Fruit fly (Drosophila melanogaster): ENCODE results near the gene CG43673.

Gene CG43673

DNA sequence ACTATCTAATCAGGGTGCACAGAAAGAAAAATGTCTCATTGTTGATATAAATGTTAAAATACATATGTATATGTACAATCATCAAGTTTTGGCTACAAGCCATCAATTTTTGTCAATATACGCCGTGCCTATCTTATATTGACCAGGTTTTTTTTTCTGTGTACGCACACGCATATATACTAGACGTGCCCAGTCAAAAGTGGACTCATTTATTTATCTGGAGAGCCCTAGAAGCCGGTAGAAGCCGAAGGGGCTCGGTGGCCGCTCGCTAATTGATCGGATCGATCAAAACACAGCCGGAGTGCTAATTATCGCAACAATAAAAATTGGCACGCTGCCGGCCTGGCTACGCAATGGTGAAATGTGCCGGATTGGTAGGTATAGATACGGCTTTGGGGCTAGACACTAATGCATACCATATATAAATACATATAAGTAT lies 38.6 kb upstream of the CG43673 start (continued):
- TF ChIP-seq abd-A (tag; optimal IDR thresholded peaks at IDR 0.05) (no peak), oc (tag; optimal IDR thresholded peaks at IDR 0.05) (no peak), CG4854 (GFP tag; optimal IDR thresholded peaks at IDR 0.05) (peak; percentile 27), CG13624 (GFP tag; optimal IDR thresholded peaks at IDR 0.05) (peak; percentile 40), CG10959 (GFP tag; IDR thresholded peaks at IDR 0.05) (peak; percentile 46; the same call in 1 of the 2 replicates), hb (GFP tag; IDR thresholded peaks at IDR 0.05; ENCODE audit: partially characterized antibody) (no peak), esg (GFP tag; conservative IDR thresholded peaks at IDR 0.05) (peak; percentile 50), Dref (GFP tag; IDR thresholded peaks at IDR 0.05) (no peak), zf30C (GFP tag; optimal IDR thresholded peaks at IDR 0.05) (peak; percentile 90), repo (GFP tag; optimal IDR thresholded peaks at IDR 0.05) (no peak), cwo (GFP tag; optimal IDR thresholded peaks at IDR 0.05) (peak; percentile 84), CG30403 (GFP tag; optimal IDR thresholded peaks at IDR 0.05) (peak; percentile 67), trem (tag; optimal IDR thresholded peaks at IDR 0.05) (no peak), CG32772 (GFP tag; IDR thresholded peaks at IDR 0.05) (peak; percentile 69), CG13424 (tag; optimal IDR thresholded peaks at IDR 0.05) (peak; percentile 77), crp (GFP tag; optimal IDR thresholded peaks at IDR 0.05) (peak in 1 of 2 experiments; percentile 21), Blimp-1 (GFP tag; optimal IDR thresholded peaks at IDR 0.05) (peak; percentile 48), insv (GFP tag; optimal IDR thresholded peaks at IDR 0.05) (peak in 1 of 2 experiments; percentile 27), CG1647 (GFP tag; optimal IDR thresholded peaks at IDR 0.05) (no peak), CG6254 (GFP tag; optimal IDR thresholded peaks at IDR 0.05) (peak; percentile 0), tup (GFP tag; optimal IDR thresholded peaks at IDR 0.05) (no peak), sqz (GFP tag; optimal IDR thresholded peaks at IDR 0.05) (no peak), bsh (GFP tag; optimal IDR thresholded peaks at IDR 0.05) (peak; percentile 5 to 66), CG16863 (GFP tag; optimal IDR thresholded peaks at IDR 0.05) (peak; percentile 54), Lhr (GFP tag; optimal IDR thresholded peaks at IDR 0.05) (no peak), klu (GFP tag; IDR thresholded peaks at IDR 0.05) (peak; percentile 33; the same call in 1 of the 2 replicates), Taf1 (GFP tag; IDR thresholded peaks at IDR 0.05) (peak; percentile 69), CG6654 (GFP tag; optimal IDR thresholded peaks at IDR 0.05) (no peak), CG6813 (GFP tag; optimal IDR thresholded peaks at IDR 0.05) (peak; percentile 37), CG5180 (GFP tag; optimal IDR thresholded peaks at IDR 0.05) (no peak), Spps (tag; optimal IDR thresholded peaks at IDR 0.05) (no peak), ranshi (GFP tag; IDR thresholded peaks at IDR 0.05) (peak; percentile 78), NfI (GFP tag; optimal IDR thresholded peaks at IDR 0.05) (peak; percentile 74), CG31365 (tag; optimal IDR thresholded peaks at IDR 0.05) (peak; percentile 52), yki (optimal IDR thresholded peaks at IDR 0.05) (no peak), NC2α (GFP tag; optimal IDR thresholded peaks at IDR 0.05) (no peak), Ets97D (GFP tag; optimal IDR thresholded peaks at IDR 0.05) (no peak), CG43689 (GFP tag; IDR thresholded peaks at IDR 0.05) (peak; percentile 59), so (GFP tag; IDR thresholded peaks at IDR 0.05) (0 out of 3 replicates have a peak, but pooled peaks have one; percentile 31), pita (GFP tag; optimal IDR thresholded peaks at IDR 0.05) (no peak), CG18599 (GFP tag; optimal IDR thresholded peaks at IDR 0.05) (peak; percentile 91), D19B (GFP tag; optimal IDR thresholded peaks at IDR 0.05) (peak; percentile 66), ci (GFP tag; IDR thresholded peaks at IDR 0.05) (peak; percentile 85), pnt (GFP tag; optimal IDR thresholded peaks at IDR 0.05) (no peak), sens (GFP tag) (peak; percentile 91), CG10462 (GFP tag; optimal IDR thresholded peaks at IDR 0.05) (no peak), fd64A (GFP tag; optimal IDR thresholded peaks at IDR 0.05) (no peak), toy (GFP tag; IDR thresholded peaks at IDR 0.05) (0 out of 2 replicates have a peak, but pooled peaks have one; percentile 40), zfh1 (GFP tag; IDR thresholded peaks at IDR 0.05) (peak; percentile 73; the same call in 2 of the 3 replicates), lilli (GFP tag; optimal IDR thresholded peaks at IDR 0.05) (peak; percentile 85)
